Fruit fly (Drosophila melanogaster) whole organism, embryonic: Measurements from ENCODE around the gene CG8516.

Source experiments
- Adf1 ChIP-seq: fragments of 200-800 bp; sonication (Bioruptor generic); IDR thresholded peaks from 2 replicates; pipeline ENCODE4 v1.3.6; 2022; ENCODE audit warnings: missing biosample characterization, missing genetic modification characterization
- CG10366 ChIP-seq: fragments of 200-800 bp; sonication (Bioruptor generic); IDR thresholded peaks from 2 replicates; pipeline ENCODE4 v1.3.6; 2022; ENCODE audit warnings: missing biosample characterization, missing genetic modification characterization
- CG12155 ChIP-seq: fragments of 200-800 bp; sonication (Bioruptor generic); optimal IDR thresholded peaks from 3 replicates; lab custom pipeline; 2016; ENCODE audit warnings: missing biosample characterization, missing genetic modification characterization
- CG13775 ChIP-seq: fragments of 200-800 bp; sonication (Bioruptor generic); optimal IDR thresholded peaks from 3 replicates; lab custom pipeline; 2017; ENCODE audit warnings: missing biosample characterization, mild to moderate bottlenecking, missing genetic modification characterization
- CG15269 ChIP-seq: fragments of 200-800 bp; sonication (Bioruptor generic); optimal IDR thresholded peaks from 2 replicates; lab custom pipeline; 2018; ENCODE audit warnings: missing biosample characterization, mild to moderate bottlenecking, missing genetic modification characterization, moderate library complexity
- CG15696 ChIP-seq: fragments of 200-800 bp; sonication (Bioruptor generic); optimal IDR thresholded peaks from 2 replicates; lab custom pipeline; 2019; ENCODE audit warnings: missing biosample characterization, mild to moderate bottlenecking, missing genetic modification characterization, moderate library complexity
- CG2116 ChIP-seq: fragments of 200-800 bp; sonication (Bioruptor generic); optimal IDR thresholded peaks from 3 replicates; lab custom pipeline; 2018; ENCODE audit warnings: missing biosample characterization, mild to moderate bottlenecking, missing genetic modification characterization
- CG2889 ChIP-seq: fragments of 200-800 bp; sonication (Bioruptor generic); IDR thresholded peaks from 3 replicates; pipeline ENCODE4 v1.3.6; 2022; ENCODE audit warnings: missing biosample characterization, missing genetic modification characterization
- CG4328 ChIP-seq: fragments of 200-800 bp; sonication (Bioruptor generic); optimal IDR thresholded peaks from 3 replicates; lab custom pipeline; 2017; ENCODE audit warnings: missing biosample characterization, missing genetic modification reagents, missing genetic modification characterization
- CG43689 ChIP-seq: fragments of 200-800 bp; sonication (Bioruptor generic); IDR thresholded peaks from 2 replicates; pipeline ENCODE4 v1.3.6; 2022; ENCODE audit warnings: missing biosample characterization, missing genetic modification characterization
- CG4424 ChIP-seq: fragments of 200-800 bp; sonication (Bioruptor generic); optimal IDR thresholded peaks from 3 replicates; lab custom pipeline; 2016; ENCODE audit warnings: missing biosample characterization, missing genetic modification characterization
- CG6175 ChIP-seq: fragments of 200-800 bp; sonication (Bioruptor generic); IDR thresholded peaks from 3 replicates; pipeline ENCODE4 v1.3.6; 2022; ENCODE audit warnings: missing biosample characterization, missing genetic modification characterization
- CG6254 ChIP-seq: fragments of 200-800 bp; sonication (Bioruptor generic); optimal IDR thresholded peaks from 3 replicates; lab custom pipeline; 2017; ENCODE audit warnings: mild to moderate bottlenecking, missing biosample characterization, missing genetic modification reagents, missing genetic modification characterization
- CG8281 ChIP-seq: fragments of 200-800 bp; sonication (Bioruptor generic); optimal IDR thresholded peaks from 2 replicates; lab custom pipeline; 2018; ENCODE audit warnings: missing biosample characterization, mild to moderate bottlenecking, missing genetic modification characterization, moderate library complexity
- Camta ChIP-seq: fragments of 200-800 bp; sonication (Bioruptor generic); optimal IDR thresholded peaks from 2 replicates; lab custom pipeline; 2016; ENCODE audit warnings: missing biosample characterization, missing genetic modification characterization
- Gug ChIP-seq: fragments of 200-800 bp; sonication (Bioruptor generic); IDR thresholded peaks from 4 replicates; pipeline ENCODE4 v1.3.6; 2022; ENCODE audit warnings: missing biosample characterization, missing genetic modification characterization
- H15 ChIP-seq: fragments of 200-800 bp; sonication (Bioruptor generic); IDR thresholded peaks from 3 replicates; pipeline ENCODE4 v1.3.6; 2022; ENCODE audit warnings: missing biosample characterization, missing genetic modification characterization
- HLHmδ ChIP-seq: fragments of 200-800 bp; sonication (Bioruptor generic); optimal IDR thresholded peaks from 2 replicates; lab custom pipeline; 2018; ENCODE audit warnings: missing biosample characterization, mild to moderate bottlenecking, missing genetic modification characterization, moderate library complexity
- Hr78 ChIP-seq, 2 experiments: fragments of 200-800 bp in 1 of 2; fragments of >200 bp in 1 of 2; sonication (Bioruptor generic) in 1 of 2; optimal IDR thresholded peaks; 2 replicates each; lab custom pipeline; 2017 to 2019; ENCODE audit warnings: missing biosample characterization in 2 of 2, missing genetic modification characterization in 2 of 2, mild to moderate bottlenecking in 1 of 2, moderate library complexity in 1 of 2
- Jarid2 ChIP-seq: fragments of 200-800 bp; sonication (Bioruptor generic); optimal IDR thresholded peaks from 3 replicates; lab custom pipeline; 2017; ENCODE audit warnings: mild to moderate bottlenecking, missing biosample characterization, missing genetic modification reagents, missing genetic modification characterization
- Mad ChIP-seq: fragments of 200-800 bp; sonication (Bioruptor generic); optimal IDR thresholded peaks from 2 replicates; lab custom pipeline; 2016; ENCODE audit warnings: missing biosample characterization, missing genetic modification characterization
- Nf-YA ChIP-seq: fragments of 200-800 bp; sonication (Bioruptor generic); IDR thresholded peaks from 2 replicates; pipeline ENCODE4 v1.3.6; 2022; ENCODE audit warnings: missing biosample characterization, missing genetic modification characterization
- Pdp1 ChIP-seq, 2 experiments: fragments of 200-800 bp; sonication (Bioruptor generic); optimal IDR thresholded peaks; 3 replicates each; lab custom pipeline; 2016; ENCODE audit warnings: missing biosample characterization in 2 of 2, missing genetic modification characterization in 2 of 2, mild to moderate bottlenecking in 1 of 2, moderate library complexity in 1 of 2
- Poxn ChIP-seq: fragments of 200-800 bp; sonication (Bioruptor generic); IDR thresholded peaks from 2 replicates; pipeline ENCODE4 v1.3.6; 2022; ENCODE audit warnings: missing biosample characterization, missing genetic modification characterization
- Rx ChIP-seq: fragments of 200-800 bp; sonication (Bioruptor generic); IDR thresholded peaks from 2 replicates; pipeline ENCODE4 v1.3.6; 2022; ENCODE audit warnings: missing biosample characterization, missing genetic modification characterization
- Ssrp ChIP-seq: fragments of 200-800 bp; sonication (Bioruptor generic); optimal IDR thresholded peaks from 2 replicates; lab custom pipeline; 2018; ENCODE audit warnings: missing biosample characterization, mild to moderate bottlenecking, missing genetic modification characterization, moderate library complexity
- Xrp1 ChIP-seq: fragments of 200-800 bp; sonication (Bioruptor generic); IDR thresholded peaks from 2 replicates; pipeline ENCODE4 v1.3.6; 2022; ENCODE audit warnings: missing biosample characterization, missing genetic modification characterization
- bcd ChIP-seq: fragments of 200-800 bp; sonication (Bioruptor generic); optimal IDR thresholded peaks from 2 replicates; lab custom pipeline; 2017; ENCODE audit warnings: missing biosample characterization, mild to moderate bottlenecking, missing genetic modification characterization
- crc ChIP-seq: fragments of 200-800 bp; sonication (Bioruptor generic); optimal IDR thresholded peaks from 2 replicates; lab custom pipeline; 2016; ENCODE audit warnings: missing biosample characterization, missing genetic modification characterization
- en ChIP-seq: fragments of 200-800 bp; sonication (Bioruptor generic); optimal IDR thresholded peaks from 2 replicates; lab custom pipeline; 2016; ENCODE audit warnings: missing biosample characterization, missing genetic modification characterization
- esg ChIP-seq: fragments of 200-800 bp; sonication (Bioruptor generic); conservative IDR thresholded peaks from 2 replicates; pipeline ENCODE4 v1.3.6; 2022; ENCODE audit warnings: missing biosample characterization, missing genetic modification characterization
- ewg ChIP-seq: fragments of 200-800 bp; sonication (Bioruptor generic); optimal IDR thresholded peaks from 3 replicates; lab custom pipeline; 2017; ENCODE audit warnings: mild to moderate bottlenecking, missing biosample characterization, missing genetic modification reagents, missing genetic modification characterization
- fd3F ChIP-seq: fragments of 200-800 bp; sonication (Bioruptor generic); optimal IDR thresholded peaks from 2 replicates; lab custom pipeline; 2018; ENCODE audit warnings: missing biosample characterization, mild to moderate bottlenecking, missing genetic modification characterization, moderate library complexity
- gt ChIP-seq: fragments of 200-800 bp; sonication (Bioruptor generic); IDR thresholded peaks from 2 replicates; pipeline ENCODE4 v1.3.6; 2022; ENCODE audit warnings: missing biosample characterization, missing genetic modification characterization
- ham ChIP-seq: fragments of 200-800 bp; sonication (Bioruptor generic); IDR thresholded peaks from 2 replicates; pipeline ENCODE4 v1.3.6; 2022; ENCODE audit warnings: missing biosample characterization, missing genetic modification characterization
- hbn ChIP-seq: fragments of 200-800 bp; sonication (Bioruptor generic); IDR thresholded peaks from 2 replicates; pipeline ENCODE4 v1.3.6; 2022; ENCODE audit warnings: missing biosample characterization, missing genetic modification characterization; ENCODE audit not compliant: partially characterized antibody
- ind ChIP-seq: fragments of 200-800 bp; sonication (Bioruptor generic); optimal IDR thresholded peaks from 3 replicates; lab custom pipeline; 2016; ENCODE audit warnings: missing biosample characterization, missing genetic modification characterization
- jumu ChIP-seq: fragments of 200-800 bp; sonication (Bioruptor generic); optimal IDR thresholded peaks from 3 replicates; lab custom pipeline; 2016; ENCODE audit warnings: missing biosample characterization, missing genetic modification characterization
- lov ChIP-seq, 2 experiments: fragments of 200-800 bp in 1 of 2; fragments of >200 bp in 1 of 2; sonication (Bioruptor generic) in 1 of 2; IDR thresholded peaks in 1 of 2; optimal IDR thresholded peaks in 1 of 2; 2 replicates in 1 of 2; 3 replicates in 1 of 2; pipeline versions ENCODE4 v1.3.6 to Lab custom; 2017 to 2022; ENCODE audit warnings: missing biosample characterization in 1 of 2, missing genetic modification characterization in 1 of 2
- pan ChIP-seq, 4 experiments: fragments of >200 bp in 3 of 4; fragments of 200-800 bp in 1 of 4; sonication (Bioruptor generic) in 1 of 4; optimal IDR thresholded peaks in 3 of 4; IDR thresholded peaks in 1 of 4; 2 replicates each; pipeline versions ENCODE4 v1.3.6 to Lab custom; 2017 to 2022; ENCODE audit warnings: missing biosample characterization in 2 of 4, missing genetic modification characterization in 2 of 4, mixed read lengths in 1 of 4
- peb ChIP-seq: fragments of 200-800 bp; sonication (Bioruptor generic); IDR thresholded peaks from 2 replicates; pipeline ENCODE4 v1.3.6; 2022; ENCODE audit warnings: missing biosample characterization, missing genetic modification characterization
- ro ChIP-seq: fragments of 200-800 bp; sonication (Bioruptor generic); IDR thresholded peaks from 2 replicates; pipeline ENCODE4 v1.3.6; 2022; ENCODE audit warnings: missing biosample characterization, missing genetic modification characterization
- row ChIP-seq: fragments of 200-800 bp; sonication (Bioruptor generic); IDR thresholded peaks from 3 replicates; pipeline ENCODE4 v1.3.6; 2022; ENCODE audit warnings: missing biosample characterization, missing genetic modification characterization
- sisA ChIP-seq: fragments of 200-800 bp; sonication (Bioruptor generic); IDR thresholded peaks from 2 replicates; pipeline ENCODE4 v1.3.6; 2022; ENCODE audit warnings: missing biosample characterization, missing genetic modification characterization
- sqz ChIP-seq: fragments of 200-800 bp; sonication (Bioruptor generic); optimal IDR thresholded peaks from 3 replicates; lab custom pipeline; 2018; ENCODE audit warnings: missing biosample characterization, mild to moderate bottlenecking, missing genetic modification characterization
- sr ChIP-seq: fragments of 200-800 bp; sonication (Bioruptor generic); IDR thresholded peaks from 3 replicates; pipeline ENCODE4 v1.3.6; 2022; ENCODE audit warnings: missing biosample characterization, missing genetic modification characterization
- sug ChIP-seq: fragments of 200-800 bp; optimal IDR thresholded peaks from 2 replicates; lab custom pipeline; 2019; ENCODE audit warnings: missing biosample characterization, mild to moderate bottlenecking, missing genetic modification characterization, moderate library complexity
- usp ChIP-seq: fragments of >200 bp; optimal IDR thresholded peaks from 2 replicates; lab custom pipeline; 2017; ENCODE audit warnings: missing biosample characterization, missing genetic modification characterization
- vvl ChIP-seq: fragments of 200-800 bp; sonication (Bioruptor generic); IDR thresholded peaks from 2 replicates; pipeline ENCODE4 v1.3.6; 2022; ENCODE audit warnings: missing biosample characterization, missing genetic modification characterization
- z ChIP-seq: fragments of 200-800 bp; sonication (Bioruptor generic); IDR thresholded peaks from 3 replicates; pipeline ENCODE4 v1.3.6; 2022; ENCODE audit warnings: missing biosample characterization, missing genetic modification characterization
- zen2 ChIP-seq: fragments of 200-800 bp; sonication (Bioruptor generic); IDR thresholded peaks from 3 replicates; pipeline ENCODE4 v1.3.6; 2022; ENCODE audit warnings: missing biosample characterization, missing genetic modification characterization; ENCODE audit not compliant: partially characterized antibody

CG8516 gene

DNA sequence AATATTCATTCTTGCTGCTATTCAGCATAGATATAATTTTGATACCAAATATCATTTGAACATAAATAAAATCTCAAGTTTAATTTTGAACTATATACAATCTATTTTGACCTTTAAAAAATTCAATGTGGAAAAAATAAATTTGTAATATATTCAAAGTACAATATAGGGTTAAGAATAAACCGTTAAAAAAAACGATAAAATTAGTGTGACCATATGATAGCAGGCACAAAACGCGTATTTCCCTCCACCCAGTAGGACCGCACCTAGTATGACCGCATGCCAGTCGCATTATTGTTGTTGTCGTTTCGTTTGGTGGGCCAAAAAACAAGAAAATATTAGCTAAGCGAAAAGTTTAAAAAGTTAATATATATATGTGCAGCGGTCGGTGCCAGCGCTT, at the start of gene CG8516:
Gene CG8516 (plus strand): TSS at position 278 of the 400 bp plus-strand sequence.
- no peak for TF ChIP-seq en (GFP tag; lab: Kevin White, UChicago)
- no peak for TF ChIP-seq CG10366 (GFP tag; lab: Robert Waterston, UW)
- no peak for TF ChIP-seq Gug (GFP tag; lab: Robert Waterston, UW)
- no peak for TF ChIP-seq zen2 (GFP tag; lab: Robert Waterston, UW)
- no peak for TF ChIP-seq CG2889 (GFP tag; lab: Robert Waterston, UW)
- no peak for TF ChIP-seq lov (optimal IDR thresholded peaks at IDR 0.05; lab: Kevin White, UChicago)
- no peak for TF ChIP-seq lov (GFP tag; IDR thresholded peaks at IDR 0.05; lab: Robert Waterston, UW)
- TF ChIP-seq Mad (GFP tag; lab: Kevin White, UChicago): no peak
- TF ChIP-seq Jarid2 (GFP tag; lab: Kevin White, UChicago): no peak
- TF ChIP-seq sug (tag; lab: Kevin White, UChicago): peak; percentile 32
- no peak for TF ChIP-seq pan (optimal IDR thresholded peaks at IDR 0.05; lab: Kevin White, UChicago)
- TF ChIP-seq pan (GFP tag; optimal IDR thresholded peaks at IDR 0.05 in 1 of 2, IDR thresholded peaks at IDR 0.05 in 1 of 2): no peak
- TF ChIP-seq Pdp1 (GFP tag; optimal IDR thresholded peaks at IDR 0.05; lab: Kevin White, UChicago): peak in 1 of 2 experiments; percentile 53
- TF ChIP-seq Poxn (GFP tag; lab: Robert Waterston, UW): no peak
- no peak for TF ChIP-seq hbn
- TF ChIP-seq sr (GFP tag; lab: Robert Waterston, UW): no peak
- no peak for TF ChIP-seq CG8281 (tag; lab: Kevin White, UChicago)
- no peak for TF ChIP-seq ham
- TF ChIP-seq CG15269 (tag; lab: Kevin White, UChicago): no peak
- TF ChIP-seq esg (GFP tag; lab: Robert Waterston, UW): no peak
- TF ChIP-seq fd3F (GFP tag; lab: Kevin White, UChicago): no peak
- no peak for TF ChIP-seq jumu (GFP tag; lab: Kevin White, UChicago)
- TF ChIP-seq CG4424 (GFP tag; lab: Kevin White, UChicago): no peak
- TF ChIP-seq CG13775: no peak
- TF ChIP-seq Camta (GFP tag; lab: Kevin White, UChicago): no peak
- no peak for TF ChIP-seq usp (GFP tag; lab: Kevin White, UChicago)
- TF ChIP-seq CG6175 (GFP tag; lab: Robert Waterston, UW): no peak
- TF ChIP-seq Ssrp (tag; lab: Kevin White, UChicago): no peak
- no peak for TF ChIP-seq CG12155
- TF ChIP-seq CG6254: no peak
- no peak for TF ChIP-seq crc (GFP tag; lab: Kevin White, UChicago)
- TF ChIP-seq HLHmδ (GFP tag; lab: Kevin White, UChicago): no peak
- TF ChIP-seq Nf-YA (GFP tag; lab: Robert Waterston, UW): no peak
- peak; percentile 31 for TF ChIP-seq CG2116 (GFP tag; lab: Kevin White, UChicago)
- TF ChIP-seq vvl: peak; percentile 32; the same call in 1 of the 2 replicates
- TF ChIP-seq gt (GFP tag; lab: Robert Waterston, UW): no peak
- TF ChIP-seq row (GFP tag; lab: Robert Waterston, UW): peak; percentile 64
- no peak for TF ChIP-seq CG4328 (GFP tag; lab: Kevin White, UChicago)
- no peak for TF ChIP-seq z (GFP tag; lab: Robert Waterston, UW)
- TF ChIP-seq CG15696 (tag; lab: Kevin White, UChicago): no peak
- TF ChIP-seq Adf1 (GFP tag; lab: Robert Waterston, UW): 0 out of 2 replicates have a peak, but pooled peaks have one; percentile 10
- no peak for TF ChIP-seq Hr78 (GFP tag; optimal IDR thresholded peaks at IDR 0.05; lab: Kevin White, UChicago)
- no peak for TF ChIP-seq bcd (GFP tag; lab: Kevin White, UChicago)
- TF ChIP-seq peb (GFP tag; lab: Robert Waterston, UW): no peak
- TF ChIP-seq ro (GFP tag; lab: Robert Waterston, UW): no peak
- TF ChIP-seq Xrp1 (GFP tag; lab: Robert Waterston, UW): no peak
- no peak for TF ChIP-seq ewg
- no peak for TF ChIP-seq CG43689 (GFP tag; lab: Robert Waterston, UW)
- TF ChIP-seq ind (GFP tag; lab: Kevin White, UChicago): no peak
- no peak for TF ChIP-seq Rx (GFP tag; lab: Robert Waterston, UW)
- TF ChIP-seq sisA (GFP tag; lab: Robert Waterston, UW): no peak
- no peak for TF ChIP-seq H15 (GFP tag; lab: Robert Waterston, UW)
- no peak for TF ChIP-seq sqz
